Fruit fly (Drosophila melanogaster): ENCODE data around the gene PGRP-LD.

Gene PGRP-LD

DNA sequence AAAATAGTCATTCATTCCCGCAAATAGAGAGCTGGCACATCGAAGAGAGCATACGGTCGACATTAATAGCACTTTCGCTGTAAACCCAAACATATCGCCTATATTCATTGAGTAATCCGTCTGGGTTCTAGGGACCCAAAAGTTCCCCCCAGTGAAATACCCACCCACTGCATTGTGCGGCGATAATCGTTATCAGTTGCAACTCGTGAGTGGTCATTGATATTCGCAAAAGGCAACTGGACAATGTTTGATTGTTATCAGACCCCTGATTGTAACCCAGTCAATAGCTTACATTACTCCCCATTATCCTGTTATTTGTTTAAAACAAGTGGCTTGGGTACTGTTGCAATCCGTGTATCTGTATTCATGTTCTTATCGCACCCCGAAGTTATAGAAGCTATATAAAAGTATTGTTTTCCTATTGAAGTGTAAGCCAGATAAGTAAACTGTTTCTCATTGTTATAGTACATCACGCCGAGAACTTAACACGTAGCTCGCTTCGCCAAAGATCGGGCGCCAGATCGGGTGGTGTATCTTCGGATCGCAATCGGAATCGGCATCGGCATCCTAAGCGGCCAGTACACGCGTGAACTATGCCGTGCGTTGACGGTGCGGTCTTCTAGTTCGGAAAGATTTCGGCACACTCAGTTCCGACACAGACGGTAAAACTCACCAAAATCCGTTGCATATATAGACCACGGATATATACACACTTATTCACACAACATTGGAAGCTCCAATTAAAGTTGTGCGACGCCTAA, 26.1 kb upstream of the PGRP-LD start (continued):
- TF ChIP-seq sima (GFP tag; optimal IDR thresholded peaks at IDR 0.05) = no peak
- TF ChIP-seq crp (GFP tag; optimal IDR thresholded peaks at IDR 0.05) = no peak
- TF ChIP-seq grn (GFP tag; optimal IDR thresholded peaks at IDR 0.05) = peak; percentile 60
- TF ChIP-seq bcd (GFP tag; optimal IDR thresholded peaks at IDR 0.05) = no peak
- no peak for TF ChIP-seq z (GFP tag; IDR thresholded peaks at IDR 0.05)
- peak in 1 of 2 experiments; percentile 47 for TF ChIP-seq Hr78 (GFP tag; optimal IDR thresholded peaks at IDR 0.05)
- TF ChIP-seq gro (GFP tag; optimal IDR thresholded peaks at IDR 0.05) = peak; percentile 3
- peak; percentile 96 for TF ChIP-seq Deaf1 (tag; optimal IDR thresholded peaks at IDR 0.05)
- no peak for TF ChIP-seq disco-r (GFP tag; optimal IDR thresholded peaks at IDR 0.05)
- no peak for TF ChIP-seq tup (GFP tag; optimal IDR thresholded peaks at IDR 0.05)
- TF ChIP-seq CG18619 (GFP tag; optimal IDR thresholded peaks at IDR 0.05) = no peak

DNA sequence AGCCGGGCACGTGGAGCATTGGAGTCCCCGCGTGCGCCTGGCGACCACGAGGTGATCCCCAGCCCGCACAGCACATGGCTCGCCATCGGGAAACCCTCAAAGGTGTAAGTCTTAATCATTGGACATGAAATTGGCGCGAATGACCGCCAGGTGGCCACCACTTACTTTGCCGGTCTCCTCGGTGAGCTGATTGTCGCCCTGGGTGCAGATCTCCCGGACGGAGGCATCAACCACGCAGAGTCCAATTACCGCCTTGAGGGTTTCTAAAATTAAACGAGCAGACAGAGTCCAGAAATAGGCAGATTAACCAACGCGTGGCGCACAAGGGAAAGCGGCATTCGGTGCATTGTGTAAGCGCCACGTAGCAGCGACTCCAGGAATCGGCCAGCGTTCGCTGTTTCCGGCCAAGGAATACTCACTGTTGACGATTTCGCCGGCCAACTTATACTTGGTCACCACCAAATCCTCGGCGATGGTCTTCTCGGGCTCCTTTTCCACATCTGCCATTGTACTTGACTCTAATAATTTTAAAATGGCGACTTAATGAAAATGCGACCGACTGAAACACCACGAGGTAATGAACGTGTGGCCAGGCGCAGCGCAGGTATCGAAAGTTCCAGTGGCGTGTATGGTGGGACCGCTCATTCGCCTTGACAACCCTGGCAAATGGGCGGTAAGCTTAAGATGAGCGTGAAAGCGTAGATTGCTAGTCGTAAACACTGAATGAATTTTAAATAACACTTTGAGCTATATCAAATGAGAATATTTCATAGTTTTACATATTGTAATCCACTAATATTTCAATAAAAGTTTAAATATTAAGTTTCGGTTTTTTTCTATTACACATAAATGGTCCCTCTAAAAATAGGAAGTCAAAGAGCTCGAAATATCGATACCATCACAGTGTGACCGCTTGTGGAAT, 14.7 kb upstream of the PGRP-LD start, which contains the start of gene CG10576:
Gene CG10576 (minus strand): TSS at position 781 of the 922 bp plus-strand sequence.
- TF ChIP-seq D (optimal IDR thresholded peaks at IDR 0.05) (peak; percentile 54), D (GFP tag; optimal IDR thresholded peaks at IDR 0.05) (no peak), Nf-YA (GFP tag; IDR thresholded peaks at IDR 0.05) (no peak), Lpt (GFP tag; optimal IDR thresholded peaks at IDR 0.05) (no peak), pum (GFP tag; optimal IDR thresholded peaks at IDR 0.05) (no peak), CG14860 (GFP tag; IDR thresholded peaks at IDR 0.05; ENCODE audit: partially characterized antibody) (0 out of 3 replicates have a peak, but pooled peaks have one; percentile 43), CG6854 (GFP tag; optimal IDR thresholded peaks at IDR 0.05) (peak; percentile 7), Ets65A (GFP tag) (peak; percentile 75), CG15696 (tag; optimal IDR thresholded peaks at IDR 0.05) (no peak), knrl (GFP tag; IDR thresholded peaks at IDR 0.05; ENCODE audit: partially characterized antibody) (peak; percentile 79), YL-1 (GFP tag; optimal IDR thresholded peaks at IDR 0.05) (peak; percentile 96), amos (GFP tag; IDR thresholded peaks at IDR 0.05; ENCODE audit: partially characterized antibody) (peak; percentile 58), chm (GFP tag; IDR thresholded peaks at IDR 0.05) (no peak), CG12659 (GFP tag; optimal IDR thresholded peaks at IDR 0.05) (peak; percentile 79), Ada2b (GFP tag; IDR thresholded peaks at IDR 0.05) (no peak), bbx (GFP tag; IDR thresholded peaks at IDR 0.05; ENCODE audit: partially characterized antibody) (peak; percentile 44; the same call in 1 of the 2 replicates), CG30403 (GFP tag; optimal IDR thresholded peaks at IDR 0.05) (peak; percentile 6), CG2116 (GFP tag; optimal IDR thresholded peaks at IDR 0.05) (peak; percentile 78), br (optimal IDR thresholded peaks at IDR 0.05) (no peak), CG3838 (GFP tag; optimal IDR thresholded peaks at IDR 0.05) (no peak), lilli (GFP tag; optimal IDR thresholded peaks at IDR 0.05) (peak; percentile 24), HLHmδ (GFP tag; optimal IDR thresholded peaks at IDR 0.05) (peak; percentile 2), ERR (GFP tag; optimal IDR thresholded peaks at IDR 0.05) (no peak), HmgZ (tag; optimal IDR thresholded peaks at IDR 0.05) (peak; percentile 9), maf-S (GFP tag; optimal IDR thresholded peaks at IDR 0.05) (no peak), CG34376 (GFP tag; optimal IDR thresholded peaks at IDR 0.05) (no peak), da (GFP tag; optimal IDR thresholded peaks at IDR 0.05) (no peak), CG13894 (tag; optimal IDR thresholded peaks at IDR 0.05) (no peak), CG9932 (GFP tag; IDR thresholded peaks at IDR 0.05) (peak; percentile 5; the same call in 1 of the 2 replicates), CG5245 (GFP tag; optimal IDR thresholded peaks at IDR 0.05) (no peak), Deaf1 (tag; optimal IDR thresholded peaks at IDR 0.05) (no peak), row (GFP tag; IDR thresholded peaks at IDR 0.05) (peak; percentile 76), CG6689 (GFP tag; IDR thresholded peaks at IDR 0.05) (no peak), Opbp (GFP tag; IDR thresholded peaks at IDR 0.05; ENCODE audit: partially characterized antibody) (0 out of 3 replicates have a peak, but pooled peaks have one; percentile 5), bcd (GFP tag; optimal IDR thresholded peaks at IDR 0.05) (no peak), Side (GFP tag; optimal IDR thresholded peaks at IDR 0.05) (peak; percentile 14), gem (tag; optimal IDR thresholded peaks at IDR 0.05) (no peak)
